Fruit fly (Drosophila melanogaster) whole organism, embryonic: Measurements from ENCODE around the gene CG3625.

Source experiments
- B-H2 ChIP-seq: fragments of 200-800 bp; sonication (Bioruptor generic); optimal IDR thresholded peaks from 2 replicates; lab custom pipeline; 2018; ENCODE audit warnings: missing biosample characterization, mild to moderate bottlenecking, missing genetic modification characterization
- CG10267 ChIP-seq: fragments of 200-800 bp; sonication (Bioruptor generic); optimal IDR thresholded peaks from 2 replicates; lab custom pipeline; 2018; ENCODE audit warnings: missing biosample characterization, mild to moderate bottlenecking, missing genetic modification characterization, moderate library complexity
- CG10431 ChIP-seq: fragments of 200-800 bp; sonication (Bioruptor generic); optimal IDR thresholded peaks from 3 replicates; lab custom pipeline; 2018; ENCODE audit warnings: missing biosample characterization, mild to moderate bottlenecking, missing genetic modification characterization
- CG10543 ChIP-seq: fragments of 200-800 bp; sonication (Bioruptor generic); optimal IDR thresholded peaks from 3 replicates; lab custom pipeline; 2017; ENCODE audit warnings: missing biosample characterization, mild to moderate bottlenecking, missing genetic modification characterization, moderate library complexity
- CG10565 ChIP-seq: fragments of 200-800 bp; sonication (Bioruptor generic); optimal IDR thresholded peaks from 3 replicates; lab custom pipeline; 2016; ENCODE audit warnings: missing biosample characterization, mild to moderate bottlenecking, missing genetic modification characterization
- CG11093 ChIP-seq: fragments of 200-800 bp; sonication (Bioruptor generic); IDR thresholded peaks from 3 replicates; pipeline ENCODE4 v1.3.6; 2022; ENCODE audit warnings: missing biosample characterization, missing genetic modification characterization
- CG11504 ChIP-seq: fragments of 200-800 bp; sonication (Bioruptor generic); optimal IDR thresholded peaks from 3 replicates; lab custom pipeline; 2019; ENCODE audit warnings: missing biosample characterization, mild to moderate bottlenecking, missing genetic modification characterization, moderate library complexity
- CG12104 ChIP-seq: fragments of 200-800 bp; sonication (Bioruptor generic); optimal IDR thresholded peaks from 3 replicates; lab custom pipeline; 2016; ENCODE audit warnings: missing biosample characterization, missing genetic modification characterization
- CG12744 ChIP-seq: fragments of 200-800 bp; sonication (Bioruptor generic); optimal IDR thresholded peaks from 2 replicates; lab custom pipeline; 2016; ENCODE audit warnings: missing biosample characterization, missing genetic modification characterization
- CG15514 ChIP-seq: fragments of 200-800 bp; sonication (Bioruptor generic); optimal IDR thresholded peaks from 3 replicates; lab custom pipeline; 2017; ENCODE audit warnings: missing biosample characterization, missing genetic modification characterization, mild to moderate bottlenecking, moderate library complexity, missing genetic modification reagents
- CG18599 ChIP-seq: fragments of 200-800 bp; sonication (Bioruptor generic); optimal IDR thresholded peaks from 3 replicates; lab custom pipeline; 2017; ENCODE audit warnings: missing biosample characterization, missing genetic modification characterization, mild to moderate bottlenecking, moderate library complexity, missing genetic modification reagents
- CG3995 ChIP-seq: fragments of 200-800 bp; sonication (Bioruptor generic); optimal IDR thresholded peaks from 3 replicates; lab custom pipeline; 2016; ENCODE audit warnings: missing biosample characterization, missing genetic modification characterization
- CG4820 ChIP-seq: fragments of 200-800 bp; sonication (Bioruptor generic); optimal IDR thresholded peaks from 3 replicates; lab custom pipeline; 2016; ENCODE audit warnings: missing biosample characterization, missing genetic modification characterization
- CG5245 ChIP-seq: fragments of 200-800 bp; sonication (Bioruptor generic); optimal IDR thresholded peaks from 3 replicates; lab custom pipeline; 2016; ENCODE audit warnings: missing biosample characterization, missing genetic modification characterization
- CG6765 ChIP-seq: fragments of 200-800 bp; sonication (Bioruptor generic); optimal IDR thresholded peaks from 3 replicates; lab custom pipeline; 2017; ENCODE audit warnings: missing biosample characterization, mild to moderate bottlenecking, missing genetic modification characterization
- CG8359 ChIP-seq: fragments of 200-800 bp; sonication (Bioruptor generic); optimal IDR thresholded peaks from 2 replicates; lab custom pipeline; 2017; ENCODE audit warnings: missing biosample characterization, mild to moderate bottlenecking, missing genetic modification characterization, borderline replicate concordance
- CG8944 ChIP-seq: fragments of 200-800 bp; sonication (Bioruptor generic); optimal IDR thresholded peaks from 3 replicates; lab custom pipeline; 2016; ENCODE audit warnings: missing biosample characterization, missing genetic modification characterization
- CG9932 ChIP-seq: fragments of 200-800 bp; sonication (Bioruptor generic); IDR thresholded peaks from 2 replicates; pipeline ENCODE4 v1.3.6; 2022; ENCODE audit warnings: missing biosample characterization, missing genetic modification characterization
- Doc3 ChIP-seq: fragments of 200-800 bp; sonication (Bioruptor generic); IDR thresholded peaks from 3 replicates; pipeline ENCODE4 v1.3.6; 2022; ENCODE audit warnings: missing biosample characterization, missing genetic modification characterization; ENCODE audit not compliant: partially characterized antibody
- Fer2 ChIP-seq: fragments of 200-800 bp; sonication (Bioruptor generic); optimal IDR thresholded peaks from 2 replicates; lab custom pipeline; 2018; ENCODE audit warnings: missing biosample characterization, mild to moderate bottlenecking, missing genetic modification characterization, moderate library complexity
- Fer3 ChIP-seq: fragments of 200-800 bp; sonication (Bioruptor generic); optimal IDR thresholded peaks from 2 replicates; lab custom pipeline; 2018; ENCODE audit warnings: missing biosample characterization, mild to moderate bottlenecking, missing genetic modification characterization, moderate library complexity
- H15 ChIP-seq: fragments of 200-800 bp; sonication (Bioruptor generic); IDR thresholded peaks from 3 replicates; pipeline ENCODE4 v1.3.6; 2022; ENCODE audit warnings: missing biosample characterization, missing genetic modification characterization
- Hand ChIP-seq: fragments of 200-800 bp; sonication (Bioruptor generic); optimal IDR thresholded peaks from 2 replicates; lab custom pipeline; 2017; ENCODE audit warnings: mild to moderate bottlenecking, missing biosample characterization, missing genetic modification reagents, missing genetic modification characterization
- Neu2 ChIP-seq: fragments of 200-800 bp; sonication (Bioruptor generic); optimal IDR thresholded peaks from 3 replicates; lab custom pipeline; 2016; ENCODE audit warnings: missing biosample characterization, missing genetic modification characterization, borderline replicate concordance
- Oaz ChIP-seq: fragments of 200-800 bp; sonication (Bioruptor generic); IDR thresholded peaks from 2 replicates; pipeline ENCODE4 v1.3.6; 2022; ENCODE audit warnings: missing biosample characterization, missing genetic modification characterization
- TFAM ChIP-seq: fragments of 200-800 bp; sonication (Bioruptor generic); optimal IDR thresholded peaks from 2 replicates; lab custom pipeline; 2017; ENCODE audit warnings: missing biosample characterization, missing genetic modification characterization, inconsistent platforms
- Xbp1 ChIP-seq: fragments of 200-800 bp; sonication (Bioruptor generic); optimal IDR thresholded peaks from 3 replicates; lab custom pipeline; 2016; ENCODE audit warnings: missing biosample characterization, mild to moderate bottlenecking, missing genetic modification characterization
- ac ChIP-seq: fragments of 200-800 bp; sonication (Bioruptor generic); optimal IDR thresholded peaks from 3 replicates; lab custom pipeline; 2017; ENCODE audit warnings: missing biosample characterization, mild to moderate bottlenecking, missing genetic modification characterization
- bsh ChIP-seq, 2 experiments: fragments of 200-800 bp; sonication (Bioruptor generic); optimal IDR thresholded peaks; 2 replicates each; lab custom pipeline; 2017 to 2018; ENCODE audit warnings: mild to moderate bottlenecking in 2 of 2, missing biosample characterization in 2 of 2, missing genetic modification characterization in 2 of 2, moderate library complexity in 1 of 2
- chif ChIP-seq, 2 experiments: fragments of 200-800 bp; sonication (Bioruptor generic); optimal IDR thresholded peaks; 3 replicates each; lab custom pipeline; 2016; ENCODE audit warnings: missing biosample characterization in 2 of 2, missing genetic modification characterization in 2 of 2
- crp ChIP-seq, 2 experiments: fragments of 200-800 bp; sonication (Bioruptor generic); optimal IDR thresholded peaks; 2 replicates in 1 of 2; 3 replicates in 1 of 2; lab custom pipeline; 2017; ENCODE audit warnings: missing biosample characterization in 2 of 2, missing genetic modification characterization in 2 of 2, mild to moderate bottlenecking in 1 of 2, moderate library complexity in 1 of 2
- dimm ChIP-seq: fragments of 200-800 bp; sonication (Bioruptor generic); IDR thresholded peaks from 2 replicates; pipeline ENCODE4 v1.3.6; 2022; ENCODE audit warnings: missing biosample characterization, missing genetic modification characterization
- dm ChIP-seq: fragments of 200-800 bp; sonication (Bioruptor generic); optimal IDR thresholded peaks from 3 replicates; lab custom pipeline; 2016; ENCODE audit warnings: missing biosample characterization, missing genetic modification characterization
- dpn ChIP-seq, 2 experiments: fragments of 200-800 bp; sonication (Bioruptor generic); optimal IDR thresholded peaks; 3 replicates each; lab custom pipeline; 2016; ENCODE audit warnings: missing biosample characterization in 2 of 2, missing genetic modification characterization in 2 of 2
- dysf ChIP-seq: fragments of 200-800 bp; sonication (Bioruptor generic); IDR thresholded peaks from 3 replicates; pipeline ENCODE4 v1.3.6; 2022; ENCODE audit warnings: missing biosample characterization, missing genetic modification characterization
- eve ChIP-seq, 2 experiments: fragments of >200 bp; optimal IDR thresholded peaks; 2 replicates each; lab custom pipeline; 2017; ENCODE audit warnings: missing biosample characterization in 2 of 2, missing genetic modification characterization in 2 of 2
- gfzf ChIP-seq: fragments of 200-800 bp; sonication (Bioruptor generic); optimal IDR thresholded peaks from 2 replicates; lab custom pipeline; 2016; ENCODE audit warnings: missing biosample characterization, mild to moderate bottlenecking, missing genetic modification characterization, moderate library complexity
- grau ChIP-seq: fragments of 200-800 bp; optimal IDR thresholded peaks from 3 replicates; lab custom pipeline; 2019; ENCODE audit warnings: missing biosample characterization, mild to moderate bottlenecking, missing genetic modification characterization, moderate library complexity
- h ChIP-seq: fragments of >200 bp; optimal IDR thresholded peaks from 2 replicates; lab custom pipeline; 2017
- ham ChIP-seq: fragments of 200-800 bp; sonication (Bioruptor generic); IDR thresholded peaks from 2 replicates; pipeline ENCODE4 v1.3.6; 2022; ENCODE audit warnings: missing biosample characterization, missing genetic modification characterization
- hkb ChIP-seq, 2 experiments: fragments of 200-800 bp in 1 of 2; fragments of >200 bp in 1 of 2; sonication (Bioruptor generic) in 1 of 2; IDR thresholded peaks in 1 of 2; optimal IDR thresholded peaks in 1 of 2; 2 replicates each; pipeline versions ENCODE4 v1.3.6 to Lab custom; 2017 to 2022; ENCODE audit warnings: missing biosample characterization in 1 of 2, missing genetic modification characterization in 1 of 2
- hth ChIP-seq: fragments of >200 bp; optimal IDR thresholded peaks from 2 replicates; lab custom pipeline; 2017; ENCODE audit warnings: inconsistent platforms
- jing ChIP-seq: fragments of 200-800 bp; sonication (Bioruptor generic); optimal IDR thresholded peaks from 2 replicates; lab custom pipeline; 2018; ENCODE audit warnings: missing biosample characterization, mild to moderate bottlenecking, missing genetic modification characterization
- kah ChIP-seq: fragments of 200-800 bp; sonication (Bioruptor generic); optimal IDR thresholded peaks from 2 replicates; lab custom pipeline; 2018; ENCODE audit warnings: missing biosample characterization, mild to moderate bottlenecking, missing genetic modification characterization
- kni ChIP-seq: fragments of 200-800 bp; sonication (Bioruptor generic); optimal IDR thresholded peaks from 3 replicates; lab custom pipeline; 2017; ENCODE audit warnings: mild to moderate bottlenecking, missing biosample characterization, missing genetic modification reagents, missing genetic modification characterization
- onecut ChIP-seq: fragments of 200-800 bp; sonication (Bioruptor generic); IDR thresholded peaks from 2 replicates; pipeline ENCODE4 v1.3.6; 2022; ENCODE audit warnings: missing biosample characterization, missing genetic modification characterization
- phol ChIP-seq: fragments of 200-800 bp; sonication (Bioruptor generic); optimal IDR thresholded peaks from 3 replicates; lab custom pipeline; 2018; ENCODE audit warnings: missing biosample characterization, mild to moderate bottlenecking, missing genetic modification characterization, moderate library complexity
- sc ChIP-seq, 3 experiments: fragments of >200 bp in 2 of 3; fragments of 200-800 bp in 1 of 3; sonication (Bioruptor generic) in 1 of 3; optimal IDR thresholded peaks; 2 replicates in 2 of 3; 3 replicates in 1 of 3; lab custom pipeline; 2017; ENCODE audit warnings: mild to moderate bottlenecking in 1 of 3, missing biosample characterization in 1 of 3, missing genetic modification characterization in 1 of 3, missing genetic modification reagents in 1 of 3
- scrt ChIP-seq: fragments of 200-800 bp; sonication (Bioruptor generic); optimal IDR thresholded peaks from 2 replicates; lab custom pipeline; 2018; ENCODE audit warnings: missing biosample characterization, mild to moderate bottlenecking, missing genetic modification characterization, moderate library complexity
- trh ChIP-seq: fragments of 200-800 bp; sonication (Bioruptor generic); optimal IDR thresholded peaks from 2 replicates; lab custom pipeline; 2016; ENCODE audit warnings: missing biosample characterization, missing genetic modification characterization

Gene CG3625

dm6 chr2L:273603-274002 is 18.0 kb downstream of the CG3625 start, which contains the start of the genes mbm and CG11555 (continued):
- TF ChIP-seq sc (optimal IDR thresholded peaks at IDR 0.05; lab: Kevin White, UChicago) (no peak), sc (GFP tag; optimal IDR thresholded peaks at IDR 0.05; lab: Kevin White, UChicago) (no peak), Oaz (no peak), CG11093 (GFP tag; lab: Robert Waterston, UW) (no peak), bsh (GFP tag; optimal IDR thresholded peaks at IDR 0.05; lab: Kevin White, UChicago) (peak in 1 of 2 experiments; percentile 24), Fer2 (tag; lab: Kevin White, UChicago) (no peak), onecut (GFP tag; lab: Robert Waterston, UW) (no peak), CG10543 (peak; percentile 11), CG6765 (no peak), ac (GFP tag; lab: Kevin White, UChicago) (no peak), CG4820 (GFP tag; lab: Kevin White, UChicago) (no peak), trh (GFP tag; lab: Kevin White, UChicago) (no peak), CG8359 (GFP tag; lab: Kevin White, UChicago) (no peak), dysf (peak; percentile 24; the same call in 1 of the 3 replicates), Doc3 (peak; percentile 61), Neu2 (no peak), grau (tag; lab: Kevin White, UChicago) (peak; percentile 60), dm (GFP tag; lab: Kevin White, UChicago) (peak; percentile 84), chif (GFP tag; optimal IDR thresholded peaks at IDR 0.05; lab: Kevin White, UChicago) (no peak), phol (tag; lab: Kevin White, UChicago) (peak; percentile 56), jing (GFP tag; lab: Kevin White, UChicago) (no peak), CG10565 (GFP tag; lab: Kevin White, UChicago) (no peak), scrt (peak; percentile 64), crp (GFP tag; optimal IDR thresholded peaks at IDR 0.05; lab: Kevin White, UChicago) (peak in 1 of 2 experiments; percentile 43), Fer3 (tag; lab: Kevin White, UChicago) (peak; percentile 25), h (lab: Kevin White, UChicago) (no peak), ham (GFP tag; lab: Robert Waterston, UW) (no peak), H15 (GFP tag; lab: Robert Waterston, UW) (no peak), CG5245 (GFP tag; lab: Kevin White, UChicago) (no peak), eve (GFP tag; optimal IDR thresholded peaks at IDR 0.05; lab: Kevin White, UChicago) (no peak), CG9932 (GFP tag; lab: Robert Waterston, UW) (no peak), dpn (GFP tag; optimal IDR thresholded peaks at IDR 0.05; lab: Kevin White, UChicago) (peak in 1 of 2 experiments; percentile 19), B-H2 (GFP tag; lab: Kevin White, UChicago) (peak; percentile 56), CG11504 (peak; percentile 49), CG10431 (GFP tag; lab: Kevin White, UChicago) (no peak), hkb (optimal IDR thresholded peaks at IDR 0.05; lab: Kevin White, UChicago) (no peak), hkb (GFP tag; IDR thresholded peaks at IDR 0.05; lab: Robert Waterston, UW) (no peak), CG15514 (GFP tag; lab: Kevin White, UChicago) (peak; percentile 55), kni (GFP tag; lab: Kevin White, UChicago) (no peak), dimm (GFP tag; lab: Robert Waterston, UW) (no peak), hth (no peak), CG8944 (no peak), CG12104 (GFP tag; lab: Kevin White, UChicago) (no peak), CG12744 (GFP tag; lab: Kevin White, UChicago) (no peak), CG3995 (GFP tag; lab: Kevin White, UChicago) (peak; percentile 46), kah (GFP tag; lab: Kevin White, UChicago) (peak; percentile 14), Hand (GFP tag; lab: Kevin White, UChicago) (no peak), gfzf (no peak), CG18599 (GFP tag; lab: Kevin White, UChicago) (peak; percentile 34), Xbp1 (no peak), TFAM (GFP tag; lab: Kevin White, UChicago) (no peak), CG10267 (peak; percentile 6)
